Worm (Caenorhabditis elegans): ENCODE results near the gene F15H10.10.

The F15H10.10 gene

ce11 chrV:10421802-10422201 lies 5.0 kb upstream of the F15H10.10 start, which contains the start of gene col-13 (continued):
- TF ChIP-seq elt-4 (tag; optimal IDR thresholded peaks at IDR 0.05) = no peak

DNA sequence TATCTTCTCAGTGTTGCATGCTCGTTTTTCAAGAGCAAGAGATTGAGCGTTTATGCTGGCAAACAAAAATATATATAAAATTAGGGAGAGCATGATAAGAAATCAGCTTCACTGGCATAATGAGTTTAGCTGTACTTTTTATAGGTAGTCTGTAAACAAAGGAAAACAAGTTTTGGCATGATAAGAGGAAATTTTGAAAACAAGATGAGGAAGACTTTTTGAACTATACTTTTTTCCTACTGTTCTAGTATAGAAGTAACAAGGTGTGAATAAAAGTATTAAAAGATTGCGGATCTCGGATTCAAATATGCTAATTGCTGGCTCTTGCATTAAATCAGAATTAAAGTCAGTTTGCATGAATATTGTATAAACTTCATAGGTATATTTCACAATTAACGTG lies 2.1 kb upstream of the F15H10.10 start, which contains the start of gene F15H10.5:
Gene F15H10.5, minus strand, starts transcription at position 101 of the 400 bp plus-strand sequence.
- TF ChIP-seq rnt-1 (tag; optimal IDR thresholded peaks at IDR 0.05) (no peak), ceh-34 (tag; optimal IDR thresholded peaks at IDR 0.05) (no peak), K09A11.1 (tag; optimal IDR thresholded peaks at IDR 0.05; ENCODE audit: insufficient read depth) (no peak), eyg-1 (tag; optimal IDR thresholded peaks at IDR 0.05) (no peak), ceh-31 (tag; optimal IDR thresholded peaks at IDR 0.05) (no peak)

DNA sequence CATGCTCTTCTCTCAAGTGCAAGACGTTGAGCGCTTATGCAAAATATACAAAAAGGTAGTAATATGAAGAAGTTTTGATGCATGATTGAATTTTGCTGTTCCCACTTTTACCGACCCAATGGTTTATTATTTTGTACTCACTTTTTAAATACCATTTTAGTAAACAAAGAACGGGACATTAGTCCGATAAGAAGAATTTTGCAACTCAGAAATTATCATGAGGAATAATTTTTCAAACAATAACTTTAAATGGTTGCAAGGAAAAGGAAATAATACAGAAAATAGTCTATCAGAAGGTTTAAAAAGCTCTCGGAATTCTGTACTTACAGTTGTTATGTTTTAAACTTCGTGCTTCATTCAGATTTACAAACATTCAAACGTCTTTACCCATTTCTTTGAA lies 2.2 kb downstream of the F15H10.10 start, which contains the start of gene F15H10.9:
Gene F15H10.9, minus strand, starts transcription at position 101 of the 400 bp plus-strand sequence.
- TF ChIP-seq elt-2 (tag; optimal IDR thresholded peaks at IDR 0.05) (no peak), unc-55 (GFP tag; optimal IDR thresholded peaks at IDR 0.05) (no peak), K02D7.2 (tag; optimal IDR thresholded peaks at IDR 0.05) (no peak), hlh-8 (tag; optimal IDR thresholded peaks at IDR 0.05) (no peak), gmeb-2 (tag; optimal IDR thresholded peaks at IDR 0.05) (no peak), sox-2 (GFP tag; IDR thresholded peaks at IDR 0.05) (no peak), ztf-16 (tag; optimal IDR thresholded peaks at IDR 0.05) (no peak), fkh-10 (GFP tag; optimal IDR thresholded peaks at IDR 0.05) (no peak), pqm-1 (tag; optimal IDR thresholded peaks at IDR 0.05) (no peak), pha-4 (tag; optimal IDR thresholded peaks at IDR 0.05) (no peak), hlh-30 (tag; optimal IDR thresholded peaks at IDR 0.05; ENCODE audit: insufficient read depth) (no peak), ceh-34 (tag; optimal IDR thresholded peaks at IDR 0.05) (no peak), F13H6.1 (tag; optimal IDR thresholded peaks at IDR 0.05) (no peak)

DNA sequence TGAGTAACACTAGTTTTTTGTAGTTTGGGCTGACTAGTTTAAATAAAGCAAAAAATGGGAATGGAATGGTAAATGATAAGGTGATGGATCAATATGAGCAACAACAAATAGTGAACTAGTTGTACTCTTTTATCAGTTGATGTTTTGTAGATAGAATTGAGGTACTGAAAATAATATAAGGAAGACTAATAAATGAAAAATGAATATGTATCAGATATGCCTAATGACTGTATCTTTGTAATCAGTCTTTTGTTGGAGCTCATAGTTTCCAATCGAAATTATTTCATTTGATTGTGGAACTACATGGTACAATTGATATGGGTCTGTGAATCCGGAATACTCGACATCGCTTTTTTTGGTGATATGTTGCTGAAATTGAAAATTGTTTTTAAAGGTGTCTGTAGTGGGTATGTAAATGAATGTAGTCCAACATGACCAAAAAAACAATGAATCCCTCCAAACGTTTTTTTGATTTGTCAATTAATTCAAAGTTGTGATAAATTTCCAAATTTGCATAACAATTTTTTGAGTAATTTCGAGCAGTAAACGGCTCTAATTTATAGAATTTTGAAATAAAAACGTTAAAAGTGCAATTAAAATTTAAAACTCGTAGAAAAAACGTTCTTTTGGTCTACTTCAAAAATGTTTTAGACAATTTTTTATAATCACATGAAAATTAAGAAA lies 6.7 kb downstream of the F15H10.10 start, which contains the start of gene F15H10.12:
Gene F15H10.12, minus strand, starts transcription at position 51 of the 684 bp plus-strand sequence.
- TF ChIP-seq fax-1 (tag; optimal IDR thresholded peaks at IDR 0.05) (no peak), gmeb-2 (tag; optimal IDR thresholded peaks at IDR 0.05) (no peak), ceh-30 (tag; optimal IDR thresholded peaks at IDR 0.05) (no peak), ttx-3 (tag; optimal IDR thresholded peaks at IDR 0.05) (no peak), T23F11.4 (GFP tag; optimal IDR thresholded peaks at IDR 0.05) (no peak), ceh-18 (tag; optimal IDR thresholded peaks at IDR 0.05) (no peak), K09A11.1 (tag; optimal IDR thresholded peaks at IDR 0.05; ENCODE audit: insufficient read depth) (no peak), C38D4.7 (GFP tag; optimal IDR thresholded peaks at IDR 0.05) (no peak), ceh-48 (tag; optimal IDR thresholded peaks at IDR 0.05) (no peak), lim-6 (tag; optimal IDR thresholded peaks at IDR 0.05) (no peak), madf-2 (tag; optimal IDR thresholded peaks at IDR 0.05) (no peak), dve-1 (tag; optimal IDR thresholded peaks at IDR 0.05) (no peak), ceh-24 (tag; optimal IDR thresholded peaks at IDR 0.05) (no peak), nfya-1 (tag; optimal IDR thresholded peaks at IDR 0.05) (no peak), nhr-11 (tag; optimal IDR thresholded peaks at IDR 0.05) (no peak), ceh-2 (tag; optimal IDR thresholded peaks at IDR 0.05) (no peak)

DNA sequence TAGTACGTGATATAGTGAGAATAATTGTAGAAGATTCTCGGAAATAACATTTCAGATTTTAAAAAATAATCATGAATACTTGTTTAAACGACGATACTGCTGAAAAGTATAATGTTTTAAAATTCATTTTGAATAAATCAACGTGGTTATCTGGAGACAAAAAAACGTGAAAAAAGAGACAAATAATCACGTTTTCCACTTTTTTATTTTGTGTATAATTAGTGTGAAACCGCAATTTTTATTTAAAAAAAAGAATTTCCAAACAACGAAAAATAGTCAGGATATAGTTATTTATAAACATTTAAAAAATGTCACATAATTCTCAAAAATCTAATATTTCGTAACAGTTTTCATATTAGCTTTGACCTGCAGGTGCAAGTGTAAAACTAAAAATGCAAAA lies 10.5 kb downstream of the F15H10.10 start, which contains the start of gene F15H10.7:
Gene F15H10.7, minus strand, starts transcription at position 101 of the 400 bp plus-strand sequence.
- TF ChIP-seq fax-1 (tag; optimal IDR thresholded peaks at IDR 0.05) = no peak
- no peak for TF ChIP-seq unc-55 (GFP tag; optimal IDR thresholded peaks at IDR 0.05)
- no peak for TF ChIP-seq ceh-2 (tag; optimal IDR thresholded peaks at IDR 0.05)
- no peak for TF ChIP-seq ceh-30 (tag; optimal IDR thresholded peaks at IDR 0.05)
- TF ChIP-seq fkh-6 (tag; optimal IDR thresholded peaks at IDR 0.05) = no peak
- TF ChIP-seq hlh-6 (tag; optimal IDR thresholded peaks at IDR 0.05) = no peak
- TF ChIP-seq elt-4 (tag; optimal IDR thresholded peaks at IDR 0.05) = no peak
- no peak for TF ChIP-seq madf-2 (tag; optimal IDR thresholded peaks at IDR 0.05)
- no peak for TF ChIP-seq F13H6.1 (tag; optimal IDR thresholded peaks at IDR 0.05)
- TF ChIP-seq pqm-1 (tag; optimal IDR thresholded peaks at IDR 0.05) = no peak
- TF ChIP-seq ceh-19 (GFP tag; optimal IDR thresholded peaks at IDR 0.05) = no peak
- no peak for TF ChIP-seq lim-6 (tag; optimal IDR thresholded peaks at IDR 0.05)
- TF ChIP-seq zip-5 (tag; optimal IDR thresholded peaks at IDR 0.05) = no peak
